Fruit fly (Drosophila melanogaster) whole organism, embryonic: Measurements from ENCODE around the gene drn.

Source experiments
- Awh ChIP-seq: fragments of 200-800 bp; sonication (Bioruptor generic); IDR thresholded peaks from 2 replicates; pipeline ENCODE4, ENCODE4 v1.3.6; 2022; ENCODE audit warnings: missing biosample characterization, missing genetic modification characterization
- BEAF-32 ChIP-seq: fragments of 200-800 bp; sonication (Bioruptor generic); optimal IDR thresholded peaks from 3 replicates; lab custom pipeline; 2017; ENCODE audit warnings: missing biosample characterization, missing genetic modification characterization, mild to moderate bottlenecking, moderate library complexity, missing genetic modification reagents
- Bteb2 ChIP-seq: fragments of 200-800 bp; sonication (Bioruptor generic); optimal IDR thresholded peaks from 2 replicates; lab custom pipeline; 2016; ENCODE audit warnings: missing biosample characterization, missing genetic modification characterization
- CG10565 ChIP-seq: fragments of 200-800 bp; sonication (Bioruptor generic); optimal IDR thresholded peaks from 3 replicates; lab custom pipeline; 2016; ENCODE audit warnings: missing biosample characterization, mild to moderate bottlenecking, missing genetic modification characterization
- CG12155 ChIP-seq: fragments of 200-800 bp; sonication (Bioruptor generic); optimal IDR thresholded peaks from 3 replicates; lab custom pipeline; 2016; ENCODE audit warnings: missing biosample characterization, missing genetic modification characterization
- CG13287 ChIP-seq: fragments of 200-800 bp; sonication (Bioruptor generic); IDR thresholded peaks from 2 replicates; pipeline ENCODE4 v1.3.6; 2022; ENCODE audit warnings: missing biosample characterization, missing genetic modification characterization; ENCODE audit not compliant: partially characterized antibody
- CG15479 ChIP-seq: fragments of 200-800 bp; sonication (Bioruptor generic); optimal IDR thresholded peaks from 3 replicates; lab custom pipeline; 2019; ENCODE audit warnings: missing biosample characterization, mild to moderate bottlenecking, missing genetic modification characterization, moderate library complexity
- CG17359 ChIP-seq: fragments of 200-800 bp; sonication (Bioruptor generic); optimal IDR thresholded peaks from 3 replicates; lab custom pipeline; 2018; ENCODE audit warnings: missing biosample characterization, mild to moderate bottlenecking, missing genetic modification characterization, moderate library complexity
- CG17385 ChIP-seq: fragments of 200-800 bp; sonication (Bioruptor generic); optimal IDR thresholded peaks from 3 replicates; lab custom pipeline; 2018; ENCODE audit warnings: missing biosample characterization, mild to moderate bottlenecking, missing genetic modification characterization
- CG1792 ChIP-seq: fragments of 200-800 bp; sonication (Bioruptor generic); optimal IDR thresholded peaks from 2 replicates; lab custom pipeline; 2016; ENCODE audit warnings: missing biosample characterization, missing genetic modification characterization
- CG18011 ChIP-seq: fragments of 200-800 bp; sonication (Bioruptor generic); optimal IDR thresholded peaks from 2 replicates; lab custom pipeline; 2017; ENCODE audit warnings: missing biosample characterization, missing genetic modification characterization, mild to moderate bottlenecking, moderate library complexity, missing genotype
- CG1832 ChIP-seq: fragments of 200-800 bp; sonication (Bioruptor generic); optimal IDR thresholded peaks from 2 replicates; lab custom pipeline; 2017; ENCODE audit warnings: missing biosample characterization, mild to moderate bottlenecking, missing genetic modification characterization, inconsistent platforms
- CG2199 ChIP-seq: fragments of 200-800 bp; sonication (Bioruptor generic); IDR thresholded peaks from 3 replicates; pipeline ENCODE4 v1.3.6; 2022; ENCODE audit warnings: missing biosample characterization, missing genetic modification characterization
- CG2202 ChIP-seq: fragments of 200-800 bp; sonication (Bioruptor generic); optimal IDR thresholded peaks from 2 replicates; lab custom pipeline; 2018; ENCODE audit warnings: missing biosample characterization, mild to moderate bottlenecking, missing genetic modification characterization
- CG2712 ChIP-seq: fragments of 200-800 bp; optimal IDR thresholded peaks from 3 replicates; lab custom pipeline; 2019; ENCODE audit warnings: missing biosample characterization, mild to moderate bottlenecking, missing genetic modification characterization, moderate library complexity
- CG33213 ChIP-seq: fragments of 200-800 bp; sonication (Bioruptor generic); optimal IDR thresholded peaks from 3 replicates; lab custom pipeline; 2016; ENCODE audit warnings: missing biosample characterization, missing genetic modification characterization
- CG34422 ChIP-seq: fragments of 200-800 bp; sonication (Bioruptor generic); IDR thresholded peaks from 3 replicates; pipeline ENCODE4 v1.3.6; 2022; ENCODE audit warnings: missing biosample characterization, missing genetic modification characterization
- CG4730 ChIP-seq: fragments of 200-800 bp; sonication (Bioruptor generic); IDR thresholded peaks from 2 replicates; pipeline ENCODE4 v1.3.6; 2022; ENCODE audit warnings: missing biosample characterization, missing genetic modification characterization
- CG6254 ChIP-seq: fragments of 200-800 bp; sonication (Bioruptor generic); optimal IDR thresholded peaks from 3 replicates; lab custom pipeline; 2017; ENCODE audit warnings: mild to moderate bottlenecking, missing biosample characterization, missing genetic modification reagents, missing genetic modification characterization
- CG6689 ChIP-seq: fragments of 200-800 bp; sonication (Bioruptor generic); IDR thresholded peaks from 2 replicates; pipeline ENCODE4 v1.3.6; 2022; ENCODE audit warnings: missing biosample characterization, missing genetic modification characterization
- CG7786 ChIP-seq: fragments of 200-800 bp; sonication (Bioruptor generic); optimal IDR thresholded peaks from 2 replicates; lab custom pipeline; 2016; ENCODE audit warnings: missing biosample characterization, missing genetic modification characterization
- CG7928 ChIP-seq: fragments of 200-800 bp; sonication (Bioruptor generic); optimal IDR thresholded peaks from 2 replicates; lab custom pipeline; 2017; ENCODE audit warnings: missing biosample characterization, mild to moderate bottlenecking, missing genetic modification characterization
- CG8281 ChIP-seq: fragments of 200-800 bp; sonication (Bioruptor generic); optimal IDR thresholded peaks from 2 replicates; lab custom pipeline; 2018; ENCODE audit warnings: missing biosample characterization, mild to moderate bottlenecking, missing genetic modification characterization, moderate library complexity
- CG9727 ChIP-seq: fragments of 200-800 bp; sonication (Bioruptor generic); optimal IDR thresholded peaks from 3 replicates; lab custom pipeline; 2017; ENCODE audit warnings: missing biosample characterization, mild to moderate bottlenecking, missing genetic modification characterization
- CG9797 ChIP-seq: fragments of 200-800 bp; sonication (Bioruptor generic); optimal IDR thresholded peaks from 3 replicates; lab custom pipeline; 2018; ENCODE audit warnings: missing biosample characterization, mild to moderate bottlenecking, missing genetic modification characterization
- CG9876 ChIP-seq: fragments of 200-800 bp; sonication (Bioruptor generic); optimal IDR thresholded peaks from 2 replicates; lab custom pipeline; 2016; ENCODE audit warnings: missing biosample characterization, missing genetic modification characterization
- Dip3 ChIP-seq: fragments of 200-800 bp; sonication (Bioruptor generic); optimal IDR thresholded peaks from 3 replicates; lab custom pipeline; 2016; ENCODE audit warnings: missing biosample characterization, missing genetic modification characterization
- Fer2 ChIP-seq: fragments of 200-800 bp; sonication (Bioruptor generic); optimal IDR thresholded peaks from 2 replicates; lab custom pipeline; 2018; ENCODE audit warnings: missing biosample characterization, mild to moderate bottlenecking, missing genetic modification characterization, moderate library complexity
- Hr3 ChIP-seq: fragments of 200-800 bp; sonication (Bioruptor generic); optimal IDR thresholded peaks from 3 replicates; lab custom pipeline; 2016; ENCODE audit warnings: missing biosample characterization, missing genetic modification characterization
- Hr39 ChIP-seq: fragments of >200 bp; optimal IDR thresholded peaks from 2 replicates; lab custom pipeline; 2017
- Kr ChIP-seq: fragments of 200-800 bp; sonication (Bioruptor generic); optimal IDR thresholded peaks from 2 replicates; lab custom pipeline; 2017; ENCODE audit warnings: missing biosample characterization, mild to moderate bottlenecking, missing genetic modification characterization
- Lhr ChIP-seq: fragments of 200-800 bp; sonication (Bioruptor generic); optimal IDR thresholded peaks from 3 replicates; lab custom pipeline; 2017; ENCODE audit warnings: mild to moderate bottlenecking, missing biosample characterization, missing genetic modification reagents, missing genetic modification characterization
- Lim3 ChIP-seq: fragments of 200-800 bp; sonication (Bioruptor generic); IDR thresholded peaks from 2 replicates; pipeline ENCODE4 v1.3.6; 2022; ENCODE audit warnings: missing biosample characterization, missing genetic modification characterization
- Nf-YB ChIP-seq: fragments of 200-800 bp; sonication (Bioruptor generic); optimal IDR thresholded peaks from 3 replicates; lab custom pipeline; 2019; ENCODE audit warnings: missing biosample characterization, mild to moderate bottlenecking, missing genetic modification characterization, moderate library complexity
- Ptx1 ChIP-seq: fragments of 200-800 bp; sonication (Bioruptor generic); IDR thresholded peaks from 2 replicates; pipeline ENCODE4 v1.3.6; 2022; ENCODE audit warnings: missing biosample characterization, missing genetic modification characterization
- al ChIP-seq: fragments of 200-800 bp; sonication (Bioruptor generic); IDR thresholded peaks from 2 replicates; pipeline ENCODE4 v1.3.6; 2022; ENCODE audit warnings: missing biosample characterization, missing genetic modification characterization
- ato ChIP-seq: fragments of 200-800 bp; sonication (Bioruptor generic); IDR thresholded peaks from 2 replicates; pipeline ENCODE4 v1.3.6; 2022; ENCODE audit warnings: missing biosample characterization, missing genetic modification characterization; ENCODE audit not compliant: partially characterized antibody
- btn ChIP-seq: fragments of 200-800 bp; sonication (Bioruptor generic); optimal IDR thresholded peaks from 2 replicates; lab custom pipeline; 2016; ENCODE audit warnings: missing biosample characterization, missing genetic modification characterization
- cad ChIP-seq: fragments of >200 bp; optimal IDR thresholded peaks from 2 replicates; lab custom pipeline; 2017; ENCODE audit warnings: missing biosample characterization, missing genetic modification characterization
- cas ChIP-seq: fragments of 200-800 bp; sonication (Bioruptor generic); IDR thresholded peaks from 2 replicates; pipeline ENCODE4 v1.3.6; 2022; ENCODE audit warnings: missing biosample characterization, missing genetic modification characterization
- dmrt11E ChIP-seq: fragments of 200-800 bp; sonication (Bioruptor generic); optimal IDR thresholded peaks from 3 replicates; lab custom pipeline; 2018; ENCODE audit warnings: missing biosample characterization, mild to moderate bottlenecking, missing genetic modification characterization, moderate library complexity
- gce ChIP-seq: fragments of 200-800 bp; sonication (Bioruptor generic); IDR thresholded peaks from 3 replicates; pipeline ENCODE4 v1.3.6; 2022; ENCODE audit warnings: missing biosample characterization, missing genetic modification characterization
- jing ChIP-seq: fragments of 200-800 bp; sonication (Bioruptor generic); optimal IDR thresholded peaks from 2 replicates; lab custom pipeline; 2018; ENCODE audit warnings: missing biosample characterization, mild to moderate bottlenecking, missing genetic modification characterization
- jumu ChIP-seq: fragments of 200-800 bp; sonication (Bioruptor generic); optimal IDR thresholded peaks from 3 replicates; lab custom pipeline; 2016; ENCODE audit warnings: missing biosample characterization, missing genetic modification characterization
- kay ChIP-seq: fragments of 200-800 bp; sonication (Bioruptor generic); optimal IDR thresholded peaks from 2 replicates; lab custom pipeline; 2016; ENCODE audit warnings: missing biosample characterization, missing genetic modification characterization
- org-1 ChIP-seq: fragments of 200-800 bp; sonication (Bioruptor generic); optimal IDR thresholded peaks from 2 replicates; lab custom pipeline; 2017; ENCODE audit warnings: missing biosample characterization, missing genetic modification characterization
- pnt ChIP-seq: fragments of 200-800 bp; sonication (Bioruptor generic); optimal IDR thresholded peaks from 3 replicates; lab custom pipeline; 2016; ENCODE audit warnings: missing biosample characterization, missing genetic modification characterization
- psq ChIP-seq: fragments of 200-800 bp; sonication (Bioruptor generic); optimal IDR thresholded peaks from 2 replicates; lab custom pipeline; 2017; ENCODE audit warnings: missing biosample characterization, missing genetic modification characterization
- shn ChIP-seq: fragments of 200-800 bp; sonication (Bioruptor generic); optimal IDR thresholded peaks from 3 replicates; lab custom pipeline; 2016; ENCODE audit warnings: missing biosample characterization, missing genetic modification characterization
- tll ChIP-seq, 2 experiments: fragments of 200-800 bp in 1 of 2; fragments of >200 bp in 1 of 2; sonication (Bioruptor generic) in 1 of 2; optimal IDR thresholded peaks; 2 replicates each; lab custom pipeline; 2017 to 2019; ENCODE audit warnings: missing biosample characterization in 2 of 2, missing genetic modification characterization in 2 of 2, mild to moderate bottlenecking in 1 of 2, moderate library complexity in 1 of 2

Gene drn

DNA sequence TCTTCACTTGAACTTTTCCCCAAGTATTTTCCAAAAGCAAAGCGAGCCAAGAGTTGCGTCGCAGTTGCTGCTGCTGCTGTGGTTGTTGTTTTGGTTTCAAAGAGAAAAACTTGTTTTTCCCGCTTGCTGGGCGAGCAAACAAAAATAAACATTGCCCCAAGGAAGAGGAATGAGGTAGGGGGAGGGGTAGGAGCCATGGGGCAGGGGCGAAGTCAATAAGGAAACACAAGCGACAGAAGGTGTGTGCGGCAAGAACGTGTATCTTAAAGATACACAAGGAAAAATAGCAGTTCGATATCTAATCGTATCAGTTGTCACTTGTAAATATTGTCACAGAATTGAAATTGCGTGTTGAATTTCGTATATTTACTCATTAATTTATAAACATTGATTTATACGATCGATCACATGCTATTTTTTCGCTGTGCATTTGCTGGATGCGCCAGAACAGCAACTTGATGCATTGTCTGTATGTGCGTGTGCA is 53.6 kb downstream of the drn start (continued):
- TF ChIP-seq CG17359 (tag; lab: Kevin White, UChicago) (peak; percentile 82), CG15479 (GFP tag; lab: Kevin White, UChicago) (no peak), Fer2 (tag; lab: Kevin White, UChicago) (peak; percentile 47), CG7928 (GFP tag; lab: Kevin White, UChicago) (no peak), CG17385 (GFP tag; lab: Kevin White, UChicago) (peak; percentile 76), Lim3 (GFP tag; lab: Robert Waterston, UW) (no peak), tll (GFP tag; optimal IDR thresholded peaks at IDR 0.05; lab: Kevin White, UChicago) (no peak), CG6689 (GFP tag; lab: Robert Waterston, UW) (peak; percentile 60; the same call in 1 of the 2 replicates), Hr3 (GFP tag; lab: Kevin White, UChicago) (peak; percentile 38), btn (GFP tag; lab: Kevin White, UChicago) (no peak), CG33213 (GFP tag; lab: Kevin White, UChicago) (peak; percentile 30), CG4730 (peak; percentile 49; the same call in 1 of the 2 replicates), CG13287 (GFP tag; lab: Robert Waterston, UW) (no peak), jing (GFP tag; lab: Kevin White, UChicago) (peak; percentile 59), CG2202 (tag; lab: Kevin White, UChicago) (peak; percentile 88), psq (GFP tag; lab: Kevin White, UChicago) (no peak), CG7786 (GFP tag; lab: Kevin White, UChicago) (no peak), gce (GFP tag; lab: Robert Waterston, UW) (peak; percentile 70; the same call in 2 of the 3 replicates), cad (GFP tag; lab: Kevin White, UChicago) (no peak), Bteb2 (GFP tag; lab: Kevin White, UChicago) (no peak), CG12155 (peak; percentile 20), CG9876 (GFP tag; lab: Kevin White, UChicago) (no peak), cas (no peak), CG34422 (GFP tag; lab: Robert Waterston, UW) (peak; percentile 65; the same call in 1 of the 3 replicates), CG10565 (GFP tag; lab: Kevin White, UChicago) (no peak), jumu (peak; percentile 36), kay (GFP tag; lab: Kevin White, UChicago) (peak; percentile 33), ato (GFP tag; lab: Robert Waterston, UW) (no peak), CG2712 (tag; lab: Kevin White, UChicago) (peak; percentile 89), CG8281 (tag; lab: Kevin White, UChicago) (peak; percentile 43), CG1832 (GFP tag; lab: Kevin White, UChicago) (no peak), al (GFP tag; lab: Robert Waterston, UW) (peak; percentile 22; the same call in 1 of the 2 replicates), BEAF-32 (GFP tag; lab: Kevin White, UChicago) (no peak), CG9727 (GFP tag; lab: Kevin White, UChicago) (peak; percentile 82), shn (GFP tag; lab: Kevin White, UChicago) (peak; percentile 38), org-1 (GFP tag; lab: Kevin White, UChicago) (peak; percentile 42), Hr39 (lab: Kevin White, UChicago) (no peak), CG18011 (GFP tag; lab: Kevin White, UChicago) (peak; percentile 7), Dip3 (GFP tag; lab: Kevin White, UChicago) (no peak), Kr (peak; percentile 87), Lhr (GFP tag; lab: Kevin White, UChicago) (peak; percentile 56), Awh (GFP tag; lab: Robert Waterston, UW) (peak; percentile 66; the same call in 1 of the 2 replicates), CG9797 (GFP tag; lab: Kevin White, UChicago) (peak; percentile 19), dmrt11E (tag; lab: Kevin White, UChicago) (peak; percentile 91), Nf-YB (GFP tag; lab: Kevin White, UChicago) (peak; percentile 62), CG2199 (GFP tag; lab: Robert Waterston, UW) (0 out of 3 replicates have a peak, but pooled peaks have one; percentile 18), CG1792 (GFP tag; lab: Kevin White, UChicago) (no peak), CG6254 (peak; percentile 77), pnt (GFP tag; lab: Kevin White, UChicago) (peak; percentile 46), Ptx1 (GFP tag; lab: Robert Waterston, UW) (peak; percentile 64)
